Fruit fly (Drosophila melanogaster): ENCODE results near the gene alpha-Man-IIa.

- TF ChIP-seq Myc (optimal IDR thresholded peaks at IDR 0.05) (no peak), h (optimal IDR thresholded peaks at IDR 0.05) (no peak)
Observed at dm6 chr3R:9380970-9381369, 31.4 kb upstream of the alpha-Man-IIa start.

Data from Kc167 (cell line).